Worm (Caenorhabditis elegans): ENCODE data around the gene C50E3.5.
A peak's percentile ranks its signal among the peaks of the same experiment; 100 is the strongest.

C50E3.5 gene

DNA sequence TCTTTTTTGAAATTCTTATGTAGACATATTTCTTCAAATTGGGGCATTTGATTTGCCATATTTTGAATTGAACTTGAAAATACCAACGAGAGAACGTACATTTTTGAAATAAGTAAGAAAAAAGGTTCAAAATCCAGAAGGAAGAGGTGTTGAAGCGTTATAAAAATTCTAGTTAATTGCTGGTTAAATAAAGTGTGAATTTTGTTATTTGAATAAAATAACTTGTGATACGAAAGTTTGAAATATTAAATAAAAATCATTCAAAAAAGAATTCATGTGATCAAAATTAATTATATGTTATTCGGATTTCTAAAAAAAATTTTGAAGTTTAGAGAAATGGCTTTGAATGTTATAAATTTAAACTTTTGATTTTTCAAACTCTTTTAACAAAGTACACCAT lies 12.4 kb downstream of the C50E3.5 start, which contains the start of gene C50E3.9:
C50E3.9 (minus strand) TSS at position 101 of the 400 bp plus-strand sequence.
- no peak for TF ChIP-seq ztf-28 (GFP tag; IDR thresholded peaks at IDR 0.05)
- no peak for TF ChIP-seq mel-28 (tag; optimal IDR thresholded peaks at IDR 0.05; ENCODE audit: borderline replicate concordance)
- TF ChIP-seq B0261.1 (tag; optimal IDR thresholded peaks at IDR 0.05) = no peak
- no peak for TF ChIP-seq bed-1 (GFP tag; IDR thresholded peaks at IDR 0.05)
- no peak for TF ChIP-seq ets-4 (GFP tag; optimal IDR thresholded peaks at IDR 0.05)
- no peak for TF ChIP-seq rpc-1 (optimal IDR thresholded peaks at IDR 0.05)
- no peak for TF ChIP-seq rpc-1 (tag; optimal IDR thresholded peaks at IDR 0.05)
- no peak for TF ChIP-seq aptf-3 (GFP tag; IDR thresholded peaks at IDR 0.05)
- no peak for TF ChIP-seq egl-18 (GFP tag; IDR thresholded peaks at IDR 0.05)
- no peak for TF ChIP-seq mes-4 (tag; optimal IDR thresholded peaks at IDR 0.05)
- TF ChIP-seq F39B2.1 (GFP tag; IDR thresholded peaks at IDR 0.05) = no peak

DNA sequence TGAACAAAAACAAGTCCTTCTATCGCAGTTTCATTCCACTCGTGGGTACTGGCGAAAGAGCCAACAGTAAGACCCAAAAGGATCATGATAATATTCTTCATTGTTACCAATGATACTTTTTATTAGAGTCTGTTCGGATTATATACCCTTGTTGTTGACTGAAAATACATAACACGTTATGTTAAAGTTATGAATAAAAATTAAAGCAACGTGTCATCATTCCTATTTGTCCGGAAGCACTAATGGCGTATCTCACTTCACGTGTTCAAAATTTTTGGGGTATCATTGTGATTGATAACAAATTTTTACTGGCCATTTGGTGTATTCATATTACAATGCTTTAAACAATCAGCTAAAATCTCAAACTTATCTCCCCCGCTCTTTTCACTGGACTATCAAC lies 13.6 kb downstream of the C50E3.5 start, which contains the start of gene scl-26:
scl-26 (minus strand) TSS at position 101 of the 400 bp plus-strand sequence.
- no peak for TF ChIP-seq mes-4 (tag; optimal IDR thresholded peaks at IDR 0.05)
- TF ChIP-seq ceh-58 (GFP tag; IDR thresholded peaks at IDR 0.05) = no peak
- TF ChIP-seq B0336.3 (GFP tag; IDR thresholded peaks at IDR 0.05) = no peak
- no peak for TF ChIP-seq somi-1 (GFP tag; optimal IDR thresholded peaks at IDR 0.05)
- no peak for TF ChIP-seq ama-1 (optimal IDR thresholded peaks at IDR 0.05)
- no peak for TF ChIP-seq ama-1 (GFP tag; optimal IDR thresholded peaks at IDR 0.05)
- TF ChIP-seq lin-35 (GFP tag; optimal IDR thresholded peaks at IDR 0.05) = no peak
- no peak for TF ChIP-seq athp-1 (tag; optimal IDR thresholded peaks at IDR 0.05)
- TF ChIP-seq bed-1 (GFP tag; IDR thresholded peaks at IDR 0.05) = no peak
- no peak for TF ChIP-seq Y53G8AR.9 (GFP tag; conservative IDR thresholded peaks at IDR 0.05)
- TF ChIP-seq bed-2 (GFP tag; IDR thresholded peaks at IDR 0.05) = no peak
- TF ChIP-seq F10E7.11 (tag; optimal IDR thresholded peaks at IDR 0.05) = no peak

DNA sequence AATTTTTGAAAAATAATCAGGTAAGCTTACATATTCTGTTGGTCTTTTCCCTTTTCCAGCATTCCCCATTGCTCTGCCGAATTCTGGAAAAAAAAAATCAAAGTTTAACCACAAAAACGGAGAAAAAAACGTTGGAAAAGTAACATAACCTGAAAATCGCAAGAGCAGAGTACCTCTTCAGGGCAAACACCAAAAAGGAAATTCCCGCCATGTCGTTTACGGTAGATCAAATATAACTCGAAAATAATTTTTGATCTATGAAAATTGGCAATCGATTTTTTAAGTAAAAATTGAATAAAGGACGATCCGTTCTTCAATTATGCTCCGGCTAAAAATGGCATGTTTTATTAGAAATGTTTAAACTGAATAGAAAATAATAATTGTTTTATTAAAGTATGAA lies 15.6 kb downstream of the C50E3.5 start, which contains the start of gene C50E3.11:
C50E3.11 (minus strand) TSS at position 83 of the 400 bp plus-strand sequence.
- TF ChIP-seq madf-6 (GFP tag; IDR thresholded peaks at IDR 0.05) (peak; percentile 84), T07F8.4 (tag; optimal IDR thresholded peaks at IDR 0.05) (no peak), madf-8 (GFP tag; conservative IDR thresholded peaks at IDR 0.05) (peak; percentile 26; the same call in 1 of the 2 replicates), efl-1 (GFP tag; optimal IDR thresholded peaks at IDR 0.05) (peak; percentile 86), dpl-1 (GFP tag; optimal IDR thresholded peaks at IDR 0.05) (peak; percentile 28), ceh-79 (tag; optimal IDR thresholded peaks at IDR 0.05) (no peak), ccch-3 (GFP tag; optimal IDR thresholded peaks at IDR 0.05) (no peak), mel-28 (tag; optimal IDR thresholded peaks at IDR 0.05; ENCODE audit: borderline replicate concordance) (no peak)

DNA sequence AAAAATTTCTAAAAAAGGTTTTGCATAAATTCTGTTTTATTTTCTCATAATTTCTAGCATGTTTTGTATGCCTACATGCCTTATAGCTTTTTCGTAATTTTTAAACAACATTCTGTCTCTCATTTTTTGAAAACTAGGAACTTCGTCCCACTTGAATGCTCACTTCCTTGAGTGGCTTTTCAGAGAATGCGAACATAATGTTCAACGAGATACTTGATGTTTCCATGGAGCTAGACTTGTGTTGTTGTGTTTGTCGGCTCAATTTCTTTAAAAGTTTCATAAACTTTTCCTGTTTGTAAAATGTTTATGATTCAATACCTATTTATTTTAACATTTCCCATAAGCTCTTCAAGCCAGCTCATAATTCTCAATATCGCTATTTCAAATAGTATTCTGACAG lies 17.1 kb downstream of the C50E3.5 start, which contains the start of gene clec-213:
clec-213 (plus strand) TSS at position 301 of the 400 bp plus-strand sequence.
- TF ChIP-seq hsf-1 (GFP tag; IDR thresholded peaks at IDR 0.05) = no peak
- no peak for TF ChIP-seq aptf-3 (GFP tag; IDR thresholded peaks at IDR 0.05)
- no peak for TF ChIP-seq bed-1 (GFP tag; IDR thresholded peaks at IDR 0.05)
- no peak for TF ChIP-seq efl-1 (GFP tag; optimal IDR thresholded peaks at IDR 0.05)
- TF ChIP-seq lin-54 (GFP tag; optimal IDR thresholded peaks at IDR 0.05) = no peak
- TF ChIP-seq F10E7.11 (tag; optimal IDR thresholded peaks at IDR 0.05) = no peak
- TF ChIP-seq ceh-58 (GFP tag; IDR thresholded peaks at IDR 0.05) = no peak
- no peak for TF ChIP-seq egl-18 (GFP tag; IDR thresholded peaks at IDR 0.05)
- no peak for TF ChIP-seq rec-8 (tag; optimal IDR thresholded peaks at IDR 0.05)
- TF ChIP-seq snpc-1.3 (tag; optimal IDR thresholded peaks at IDR 0.05; ENCODE audit: insufficient read depth) = no peak
- TF ChIP-seq let-607 (tag; optimal IDR thresholded peaks at IDR 0.05) = no peak
- TF ChIP-seq nfyb-1 (GFP tag; IDR thresholded peaks at IDR 0.05) = no peak
- TF ChIP-seq lin-35 (GFP tag; optimal IDR thresholded peaks at IDR 0.05) = no peak
- no peak for TF ChIP-seq Y53G8AR.9 (GFP tag; conservative IDR thresholded peaks at IDR 0.05)
- no peak for TF ChIP-seq Y95B8A.8 (GFP tag; IDR thresholded peaks at IDR 0.05)
- TF ChIP-seq ets-4 (GFP tag; optimal IDR thresholded peaks at IDR 0.05) = no peak
- TF ChIP-seq ztf-25 (GFP tag; IDR thresholded peaks at IDR 0.05) = no peak
- no peak for TF ChIP-seq die-1 (tag; optimal IDR thresholded peaks at IDR 0.05)
- TF ChIP-seq ceh-91 (GFP tag; IDR thresholded peaks at IDR 0.05) = no peak
- no peak for TF ChIP-seq sptf-2 (GFP tag; optimal IDR thresholded peaks at IDR 0.05)

Data from whole organism, young adult.